Worm (Caenorhabditis elegans) whole organism, L2 larva: ENCODE results near the gene sru-31.

ENCODE experiments used
- C34F6.9 ChIP-seq: fragments of 150-350 bp; optimal IDR thresholded peaks from 2 replicates; lab custom pipeline; 2014; ENCODE audit warnings: missing biosample characterization, missing genetic modification characterization
- F13H6.1 ChIP-seq: sonication (generic microtip); optimal IDR thresholded peaks from 2 replicates; lab custom pipeline; 2016; ENCODE audit warnings: missing genetic modification characterization, missing compliant biosample characterization
- R02D3.7 ChIP-seq: fragments of 150-350 bp; optimal IDR thresholded peaks from 2 replicates; lab custom pipeline; 2014; ENCODE audit warnings: missing biosample characterization, missing genetic modification characterization
- Y55F3AM.14 ChIP-seq: fragments of 200-800 bp; sonication (Bioruptor generic); optimal IDR thresholded peaks from 2 replicates; lab custom pipeline; 2018; ENCODE audit warnings: mild to moderate bottlenecking, missing genetic modification characterization, missing compliant biosample characterization
- ZK546.5 ChIP-seq: sonication (generic microtip); optimal IDR thresholded peaks from 2 replicates; lab custom pipeline; 2017; ENCODE audit warnings: missing biosample characterization, missing genetic modification characterization
- alr-1 ChIP-seq: fragments of 150-350 bp; optimal IDR thresholded peaks from 2 replicates; lab custom pipeline; 2014; ENCODE audit warnings: missing biosample characterization, missing genetic modification characterization
- aly-2 ChIP-seq: fragments of 150-350 bp; optimal IDR thresholded peaks from 2 replicates; lab custom pipeline; 2014; ENCODE audit warnings: missing biosample characterization, missing genetic modification characterization
- ama-1 ChIP-seq: fragments of 150-350 bp; optimal IDR thresholded peaks from 2 replicates; lab custom pipeline; 2018; ENCODE audit warnings: inconsistent platforms
- blmp-1 ChIP-seq: sonication (generic microtip); optimal IDR thresholded peaks from 2 replicates; lab custom pipeline; 2017; ENCODE audit warnings: missing genetic modification characterization, mild to moderate bottlenecking, missing compliant biosample characterization, antibody characterized with exemption, moderate library complexity; ENCODE audit not compliant: insufficient read depth
- ceh-16 ChIP-seq: fragments of 150-350 bp; optimal IDR thresholded peaks from 2 replicates; lab custom pipeline; 2014; ENCODE audit warnings: missing biosample characterization, missing genetic modification characterization
- ceh-82 ChIP-seq: fragments of 150-350 bp; optimal IDR thresholded peaks from 2 replicates; lab custom pipeline; 2014; ENCODE audit warnings: missing biosample characterization, missing genetic modification characterization
- crh-2 ChIP-seq: sonication (generic microtip); optimal IDR thresholded peaks from 2 replicates; lab custom pipeline; 2017; ENCODE audit warnings: missing biosample characterization, missing genetic modification characterization
- elt-1 ChIP-seq: fragments of 150-350 bp; optimal IDR thresholded peaks from 2 replicates; lab custom pipeline; 2014; ENCODE audit warnings: missing biosample characterization, missing genetic modification characterization
- elt-3 ChIP-seq: sonication (generic microtip); optimal IDR thresholded peaks from 2 replicates; lab custom pipeline; 2017; ENCODE audit warnings: missing biosample characterization, missing genetic modification characterization
- fos-1 ChIP-seq: fragments of 150-350 bp; optimal IDR thresholded peaks from 2 replicates; lab custom pipeline; 2014; ENCODE audit warnings: missing biosample characterization, missing genetic modification characterization
- gmeb-1 ChIP-seq: fragments of 150-350 bp; optimal IDR thresholded peaks from 2 replicates; lab custom pipeline; 2014; ENCODE audit warnings: missing biosample characterization, missing genetic modification characterization
- lin-13 ChIP-seq: fragments of 150-350 bp; optimal IDR thresholded peaks from 2 replicates; lab custom pipeline; 2014; ENCODE audit warnings: missing biosample characterization, missing genetic modification reagents, missing genetic modification characterization
- lin-39 ChIP-seq: fragments of 150-350 bp; optimal IDR thresholded peaks from 2 replicates; lab custom pipeline; 2014; ENCODE audit warnings: missing biosample characterization, missing genetic modification reagents, missing genetic modification characterization
- lsy-2 ChIP-seq, 2 experiments: fragments of 150-350 bp in 1 of 2; sonication (generic microtip) in 1 of 2; optimal IDR thresholded peaks; 2 replicates each; lab custom pipeline; 2014 to 2017; ENCODE audit warnings: missing biosample characterization in 2 of 2, missing genetic modification characterization in 2 of 2
- mbf-1 ChIP-seq: sonication (generic microtip); optimal IDR thresholded peaks from 2 replicates; lab custom pipeline; 2017; ENCODE audit warnings: missing biosample characterization, missing genetic modification characterization
- nhr-10 ChIP-seq: sonication (generic microtip); optimal IDR thresholded peaks from 2 replicates; lab custom pipeline; 2017; ENCODE audit warnings: missing biosample characterization, missing genetic modification characterization
- nhr-11 ChIP-seq: fragments of 150-350 bp; optimal IDR thresholded peaks from 2 replicates; lab custom pipeline; 2014; ENCODE audit warnings: missing biosample characterization, missing genetic modification characterization
- nhr-129 ChIP-seq: fragments of 150-350 bp; optimal IDR thresholded peaks from 2 replicates; lab custom pipeline; 2014; ENCODE audit warnings: missing biosample characterization, missing genetic modification characterization
- nhr-25 ChIP-seq: fragments of 150-350 bp; sonication (generic microtip); optimal IDR thresholded peaks from 3 replicates; lab custom pipeline; 2014; ENCODE audit warnings: missing biosample characterization, missing genetic modification characterization
- nhr-77 ChIP-seq: fragments of 150-350 bp; optimal IDR thresholded peaks from 2 replicates; lab custom pipeline; 2014; ENCODE audit warnings: missing biosample characterization, missing genetic modification characterization
- sem-4 ChIP-seq: fragments of 150-350 bp; optimal IDR thresholded peaks from 2 replicates; lab custom pipeline; 2014; ENCODE audit warnings: missing biosample characterization, missing genetic modification reagents, missing genetic modification characterization
- skn-1 ChIP-seq: sonication (generic microtip); optimal IDR thresholded peaks from 2 replicates; lab custom pipeline; 2017; ENCODE audit warnings: missing biosample characterization, missing genetic modification characterization
- sma-3 ChIP-seq: sonication (generic microtip); optimal IDR thresholded peaks from 2 replicates; lab custom pipeline; 2016; ENCODE audit warnings: missing genetic modification reagents, missing genetic modification characterization, missing compliant biosample characterization
- sma-9 ChIP-seq, 2 experiments: fragments of 150-350 bp in 1 of 2; sonication (generic microtip) in 1 of 2; optimal IDR thresholded peaks; 2 replicates each; lab custom pipeline; 2014 to 2016; ENCODE audit warnings: missing genetic modification characterization in 2 of 2, mild to moderate bottlenecking in 1 of 2, missing biosample characterization in 1 of 2, missing compliant biosample characterization in 1 of 2, missing genetic modification reagents in 1 of 2, moderate library complexity in 1 of 2
- snpc-4 ChIP-seq: fragments of 150-350 bp; optimal IDR thresholded peaks from 2 replicates; lab custom pipeline; 2014; ENCODE audit warnings: missing biosample characterization, missing genetic modification characterization
- unc-39 ChIP-seq: fragments of 150-350 bp; optimal IDR thresholded peaks from 2 replicates; lab custom pipeline; 2014; ENCODE audit warnings: missing biosample characterization, missing genetic modification characterization
- unc-55 ChIP-seq: fragments of 150-350 bp; sonication (generic microtip); optimal IDR thresholded peaks from 3 replicates; lab custom pipeline; 2014; ENCODE audit warnings: missing biosample characterization, missing genetic modification reagents, missing genetic modification characterization
- unc-62 ChIP-seq: fragments of 150-350 bp; optimal IDR thresholded peaks from 2 replicates; lab custom pipeline; 2014; ENCODE audit warnings: missing biosample characterization, missing genetic modification reagents, missing genetic modification characterization
- zag-1 ChIP-seq: fragments of 150-350 bp; optimal IDR thresholded peaks from 2 replicates; lab custom pipeline; 2014; ENCODE audit warnings: missing biosample characterization, missing genetic modification characterization
- ztf-1 ChIP-seq: fragments of 200-800 bp; sonication (Bioruptor generic); conservative IDR thresholded peaks from 2 replicates; pipeline ENCODE4 v1.3.6; 2022; ENCODE audit warnings: missing genetic modification characterization, missing compliant biosample characterization
- ztf-11 ChIP-seq: sonication (generic microtip); optimal IDR thresholded peaks from 2 replicates; lab custom pipeline; 2017; ENCODE audit warnings: missing biosample characterization, missing genetic modification characterization

The sru-31 gene

ce11 chrV:9848576-9848975, 32.1 kb downstream of the sru-31 start:
- TF ChIP-seq ZK546.5 (tag; lab: Kevin White, UChicago) = no peak
- no peak for TF ChIP-seq unc-62 (GFP tag; lab: Kevin White, UChicago)
- TF ChIP-seq fos-1 = no peak
- TF ChIP-seq sma-9 (GFP tag; optimal IDR thresholded peaks at IDR 0.05; lab: Kevin White, UChicago) = no peak
- no peak for TF ChIP-seq sma-9 (tag; optimal IDR thresholded peaks at IDR 0.05; lab: Kevin White, UChicago)

- TF ChIP-seq zag-1 (tag; lab: Kevin White, UChicago) (no peak), unc-39 (tag; lab: Kevin White, UChicago) (no peak), lin-13 (GFP tag; lab: Kevin White, UChicago) (no peak), ZK546.5 (tag; lab: Kevin White, UChicago) (no peak), skn-1 (tag; lab: Kevin White, UChicago) (no peak), sma-3 (GFP tag; lab: Kevin White, UChicago) (no peak), alr-1 (tag; lab: Kevin White, UChicago) (no peak), unc-55 (GFP tag; lab: Kevin White, UChicago) (peak; percentile 47), nhr-77 (tag; lab: Kevin White, UChicago) (no peak), elt-1 (tag; lab: Kevin White, UChicago) (no peak), ztf-1 (GFP tag; lab: Robert Waterston, UW) (no peak), elt-3 (tag; lab: Kevin White, UChicago) (no peak), sma-9 (GFP tag; optimal IDR thresholded peaks at IDR 0.05; lab: Kevin White, UChicago) (no peak), sma-9 (tag; optimal IDR thresholded peaks at IDR 0.05; lab: Kevin White, UChicago) (no peak), C34F6.9 (tag; lab: Kevin White, UChicago) (peak; percentile 55), ceh-16 (no peak), unc-62 (GFP tag; lab: Kevin White, UChicago) (no peak), ceh-82 (tag; lab: Kevin White, UChicago) (no peak), lin-39 (tag; lab: Kevin White, UChicago) (no peak), fos-1 (no peak), lsy-2 (tag; optimal IDR thresholded peaks at IDR 0.05; lab: Kevin White, UChicago) (no peak), nhr-11 (tag; lab: Kevin White, UChicago) (no peak), crh-2 (tag; lab: Kevin White, UChicago) (no peak), ama-1 (lab: Kevin White, UChicago) (no peak), nhr-129 (peak; percentile 5), nhr-10 (tag; lab: Kevin White, UChicago) (no peak), gmeb-1 (no peak)
These were observed 37.3 kb downstream of the sru-31 start for ce11 chrV:9853801-9854200.

ce11 chrV:9855920-9856852, 39.7 kb downstream of the sru-31 start:
- no peak for TF ChIP-seq blmp-1 (tag; lab: Kevin White, UChicago)
- peak in 1 of 2 experiments; percentile 24 for TF ChIP-seq lsy-2 (tag; optimal IDR thresholded peaks at IDR 0.05; lab: Kevin White, UChicago)
- no peak for TF ChIP-seq sem-4 (tag; lab: Kevin White, UChicago)
- peak; percentile 37 for TF ChIP-seq unc-55 (GFP tag; lab: Kevin White, UChicago)
- no peak for TF ChIP-seq skn-1 (tag; lab: Kevin White, UChicago)
- TF ChIP-seq mbf-1 (tag; lab: Kevin White, UChicago) = no peak
- peak; percentile 16 for TF ChIP-seq fos-1
- TF ChIP-seq snpc-4 (tag; lab: Kevin White, UChicago) = no peak
- TF ChIP-seq nhr-129 = peak; percentile 65
- TF ChIP-seq lin-39 (tag; lab: Kevin White, UChicago) = no peak
- TF ChIP-seq R02D3.7 (tag; lab: Kevin White, UChicago) = no peak
- TF ChIP-seq sma-3 (GFP tag; lab: Kevin White, UChicago) = peak; percentile 34
- TF ChIP-seq ztf-1 (GFP tag; lab: Robert Waterston, UW) = no peak
- TF ChIP-seq sma-9 (GFP tag; optimal IDR thresholded peaks at IDR 0.05; lab: Kevin White, UChicago) = no peak
- TF ChIP-seq sma-9 (tag; optimal IDR thresholded peaks at IDR 0.05; lab: Kevin White, UChicago) = no peak
- no peak for TF ChIP-seq nhr-10 (tag; lab: Kevin White, UChicago)
- no peak for TF ChIP-seq lin-13 (GFP tag; lab: Kevin White, UChicago)
- TF ChIP-seq ZK546.5 (tag; lab: Kevin White, UChicago) = no peak
- TF ChIP-seq nhr-25 (tag; lab: Kevin White, UChicago) = peak; percentile 28
- no peak for TF ChIP-seq alr-1 (tag; lab: Kevin White, UChicago)
- peak; percentile 44 for TF ChIP-seq C34F6.9 (tag; lab: Kevin White, UChicago)
- no peak for TF ChIP-seq gmeb-1
- no peak for TF ChIP-seq Y55F3AM.14 (GFP tag; lab: Kevin White, UChicago)
- TF ChIP-seq ama-1 (lab: Kevin White, UChicago) = no peak
- TF ChIP-seq elt-3 (tag; lab: Kevin White, UChicago) = no peak
- TF ChIP-seq aly-2 (tag; lab: Kevin White, UChicago) = no peak
- TF ChIP-seq F13H6.1 (tag; lab: Kevin White, UChicago) = peak; percentile 32
- peak; percentile 33 for TF ChIP-seq crh-2 (tag; lab: Kevin White, UChicago)
- no peak for TF ChIP-seq ztf-11 (tag; lab: Kevin White, UChicago)
